Fruit fly (Drosophila melanogaster): ENCODE measurements around the gene PolA1.

Gene PolA1

DNA sequence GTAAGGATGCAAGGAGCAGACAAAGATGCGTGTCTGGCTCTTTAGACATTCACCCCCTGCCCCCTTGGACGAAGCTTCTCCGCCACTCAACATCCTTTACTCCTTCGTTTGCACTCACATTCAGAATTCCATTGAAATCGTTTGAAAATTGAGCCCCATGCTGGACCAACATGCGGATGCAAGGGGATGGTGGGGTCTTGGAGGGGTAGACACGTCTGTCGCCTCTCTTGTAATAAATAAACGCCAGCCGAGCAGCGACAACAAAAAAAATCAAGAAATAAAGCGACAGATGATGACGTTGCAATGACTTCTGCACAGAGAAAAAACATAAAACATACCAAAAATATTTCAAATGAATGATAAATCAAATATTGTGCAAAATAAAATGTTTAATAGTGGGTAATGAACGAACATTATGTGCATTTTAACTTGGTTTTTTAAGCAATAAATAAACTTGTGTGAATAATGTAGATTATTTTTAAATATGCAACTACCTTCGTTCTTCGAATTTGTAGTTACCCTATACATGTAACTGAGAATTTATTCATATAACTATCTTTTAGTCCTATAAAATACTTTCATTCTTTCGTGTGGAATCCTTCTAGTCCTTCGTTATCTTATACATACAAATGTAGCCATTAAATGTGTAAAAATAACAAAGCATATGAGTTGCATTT is 21.6 kb downstream of the PolA1 start (continued):
- TF ChIP-seq CG3032 (tag; optimal IDR thresholded peaks at IDR 0.05) = peak; percentile 93
- TF ChIP-seq cyc (GFP tag; optimal IDR thresholded peaks at IDR 0.05) = peak; percentile 64
- peak; percentile 81 for TF ChIP-seq CG34406 (GFP tag; optimal IDR thresholded peaks at IDR 0.05)
- TF ChIP-seq Smox (GFP tag; optimal IDR thresholded peaks at IDR 0.05) = peak; percentile 80
- TF ChIP-seq Hr4 (GFP tag; optimal IDR thresholded peaks at IDR 0.05) = peak; percentile 62
- TF ChIP-seq Lpt (GFP tag; optimal IDR thresholded peaks at IDR 0.05) = no peak
- TF ChIP-seq CG32006 (GFP tag; optimal IDR thresholded peaks at IDR 0.05) = peak; percentile 76
- TF ChIP-seq lz (GFP tag; optimal IDR thresholded peaks at IDR 0.05) = peak; percentile 69
- TF ChIP-seq fkh (GFP tag; optimal IDR thresholded peaks at IDR 0.05) = no peak
- peak; percentile 74 for TF ChIP-seq pdm3 (GFP tag; optimal IDR thresholded peaks at IDR 0.05)
- TF ChIP-seq CG3919 (GFP tag; optimal IDR thresholded peaks at IDR 0.05) = peak; percentile 75
- TF ChIP-seq CG6792 (GFP tag; optimal IDR thresholded peaks at IDR 0.05) = peak; percentile 74
- TF ChIP-seq Hr39 (GFP tag; optimal IDR thresholded peaks at IDR 0.05) = peak; percentile 56
- peak; percentile 89 for TF ChIP-seq fd59A (GFP tag; optimal IDR thresholded peaks at IDR 0.05)
- peak; percentile 89 for TF ChIP-seq CG10669 (GFP tag; optimal IDR thresholded peaks at IDR 0.05)
- no peak for TF ChIP-seq Hr38 (GFP tag; optimal IDR thresholded peaks at IDR 0.05)
- peak; percentile 29 for TF ChIP-seq vri (GFP tag; optimal IDR thresholded peaks at IDR 0.05)
- peak; percentile 42 for TF ChIP-seq Sox15 (GFP tag; optimal IDR thresholded peaks at IDR 0.05)
- TF ChIP-seq fd85E (GFP tag; optimal IDR thresholded peaks at IDR 0.05) = no peak
- peak; percentile 33; the same call in 1 of the 2 replicates for TF ChIP-seq CG11294 (GFP tag; IDR thresholded peaks at IDR 0.05)
- TF ChIP-seq Sox14 (GFP tag; optimal IDR thresholded peaks at IDR 0.05) = peak; percentile 74
- peak; percentile 88 for TF ChIP-seq svp (GFP tag)
- peak; percentile 58 for TF ChIP-seq CG4318 (GFP tag; optimal IDR thresholded peaks at IDR 0.05)
- peak; percentile 96 for TF ChIP-seq Ets96B (tag; optimal IDR thresholded peaks at IDR 0.05)
- TF ChIP-seq Met (GFP tag; optimal IDR thresholded peaks at IDR 0.05) = peak; percentile 79
- TF ChIP-seq OdsH (GFP tag; optimal IDR thresholded peaks at IDR 0.05) = peak; percentile 83

dm6 chr3R:21649053-21649821 is 22.3 kb downstream of the PolA1 start:
- no peak for TF ChIP-seq CG11294 (GFP tag; IDR thresholded peaks at IDR 0.05)
- TF ChIP-seq Hr38 (GFP tag; optimal IDR thresholded peaks at IDR 0.05) = no peak
- TF ChIP-seq Ets96B (tag; optimal IDR thresholded peaks at IDR 0.05) = peak; percentile 89
- no peak for TF ChIP-seq eg (GFP tag; IDR thresholded peaks at IDR 0.05)
- TF ChIP-seq Lpt (GFP tag; optimal IDR thresholded peaks at IDR 0.05) = no peak
- TF ChIP-seq CG3032 (tag; optimal IDR thresholded peaks at IDR 0.05) = peak; percentile 90
- no peak for TF ChIP-seq Hr39 (GFP tag; optimal IDR thresholded peaks at IDR 0.05)
- peak; percentile 16 for TF ChIP-seq CG31627 (GFP tag; optimal IDR thresholded peaks at IDR 0.05)
- no peak; the same call in 1 of the 2 replicates for TF ChIP-seq Gug (GFP tag; IDR thresholded peaks at IDR 0.05)
- TF ChIP-seq CG11762 (GFP tag; optimal IDR thresholded peaks at IDR 0.05; ENCODE audit: insufficient read depth) = peak; percentile 64
- TF ChIP-seq OdsH (GFP tag; optimal IDR thresholded peaks at IDR 0.05) = peak; percentile 66
- peak; percentile 26 for TF ChIP-seq Eip75B (GFP tag; optimal IDR thresholded peaks at IDR 0.05)
- peak; percentile 76 for TF ChIP-seq CG8632 (GFP tag; optimal IDR thresholded peaks at IDR 0.05)
- TF ChIP-seq Eip78C (GFP tag) = peak; percentile 89
- TF ChIP-seq esn (GFP tag; optimal IDR thresholded peaks at IDR 0.05) = peak; percentile 55
- peak; percentile 27 for TF ChIP-seq cyc (GFP tag; optimal IDR thresholded peaks at IDR 0.05)
- peak; percentile 30 for TF ChIP-seq Eip93F (GFP tag; optimal IDR thresholded peaks at IDR 0.05)
- no peak for TF ChIP-seq fd85E (GFP tag; optimal IDR thresholded peaks at IDR 0.05)
- peak; percentile 69 for TF ChIP-seq acj6 (GFP tag; optimal IDR thresholded peaks at IDR 0.05)
- TF ChIP-seq spab (GFP tag; optimal IDR thresholded peaks at IDR 0.05) = peak; percentile 74
- TF ChIP-seq net (GFP tag; optimal IDR thresholded peaks at IDR 0.05) = no peak
- TF ChIP-seq svp (GFP tag) = peak; percentile 79
- no peak for TF ChIP-seq dac (GFP tag; optimal IDR thresholded peaks at IDR 0.05)
- TF ChIP-seq CG6163 (GFP tag; IDR thresholded peaks at IDR 0.05) = peak; percentile 12; the same call in 1 of the 3 replicates
- TF ChIP-seq CG1621 (tag; optimal IDR thresholded peaks at IDR 0.05) = no peak
- TF ChIP-seq CG8119 (GFP tag; IDR thresholded peaks at IDR 0.05) = peak; percentile 32; the same call in 1 of the 3 replicates
- TF ChIP-seq Smox (GFP tag; optimal IDR thresholded peaks at IDR 0.05) = peak; percentile 18
- TF ChIP-seq CG3919 (GFP tag; optimal IDR thresholded peaks at IDR 0.05) = peak; percentile 46
- TF ChIP-seq CG10669 (GFP tag; optimal IDR thresholded peaks at IDR 0.05) = peak; percentile 65
- TF ChIP-seq Sox14 (GFP tag; optimal IDR thresholded peaks at IDR 0.05) = peak; percentile 10
- TF ChIP-seq fkh (GFP tag; optimal IDR thresholded peaks at IDR 0.05) = no peak
- TF ChIP-seq CG6808 (GFP tag; optimal IDR thresholded peaks at IDR 0.05) = peak; percentile 41
- peak; percentile 4 for TF ChIP-seq CG7368 (GFP tag; optimal IDR thresholded peaks at IDR 0.05)
- TF ChIP-seq achi (GFP tag; optimal IDR thresholded peaks at IDR 0.05) = peak; percentile 73
- peak; percentile 55 for TF ChIP-seq CG9139 (GFP tag; optimal IDR thresholded peaks at IDR 0.05)
- TF ChIP-seq CG4318 (GFP tag; optimal IDR thresholded peaks at IDR 0.05) = no peak
